Fruit fly (Drosophila melanogaster) whole organism, embryonic: Measurements from ENCODE around the gene eloF.

ENCODE experiments used
- CG10366 ChIP-seq: fragments of 200-800 bp; sonication (Bioruptor generic); IDR thresholded peaks from 2 replicates; pipeline ENCODE4 v1.3.6; 2022; ENCODE audit warnings: missing biosample characterization, missing genetic modification characterization
- CG10431 ChIP-seq: fragments of 200-800 bp; sonication (Bioruptor generic); optimal IDR thresholded peaks from 3 replicates; lab custom pipeline; 2018; ENCODE audit warnings: missing biosample characterization, mild to moderate bottlenecking, missing genetic modification characterization
- CG10543 ChIP-seq: fragments of 200-800 bp; sonication (Bioruptor generic); optimal IDR thresholded peaks from 3 replicates; lab custom pipeline; 2017; ENCODE audit warnings: missing biosample characterization, mild to moderate bottlenecking, missing genetic modification characterization, moderate library complexity
- CG10654 ChIP-seq: fragments of 200-800 bp; sonication (Bioruptor generic); optimal IDR thresholded peaks from 2 replicates; lab custom pipeline; 2016; ENCODE audit warnings: missing biosample characterization, missing genetic modification characterization
- CG11504 ChIP-seq: fragments of 200-800 bp; sonication (Bioruptor generic); optimal IDR thresholded peaks from 3 replicates; lab custom pipeline; 2019; ENCODE audit warnings: missing biosample characterization, mild to moderate bottlenecking, missing genetic modification characterization, moderate library complexity
- CG11723 ChIP-seq: fragments of 200-800 bp; sonication (Bioruptor generic); optimal IDR thresholded peaks from 2 replicates; lab custom pipeline; 2017; ENCODE audit warnings: missing biosample characterization, mild to moderate bottlenecking, missing genetic modification characterization
- CG13775 ChIP-seq: fragments of 200-800 bp; sonication (Bioruptor generic); optimal IDR thresholded peaks from 3 replicates; lab custom pipeline; 2017; ENCODE audit warnings: missing biosample characterization, mild to moderate bottlenecking, missing genetic modification characterization
- CG14014 ChIP-seq: fragments of 200-800 bp; sonication (Bioruptor generic); IDR thresholded peaks from 2 replicates; pipeline ENCODE4 v1.3.6; 2022; ENCODE audit warnings: missing biosample characterization, missing genetic modification characterization
- CG14050 ChIP-seq: fragments of 200-800 bp; sonication (Bioruptor generic); IDR thresholded peaks from 3 replicates; pipeline ENCODE4 v1.3.6; 2022; ENCODE audit warnings: missing biosample characterization, missing genetic modification characterization
- CG16813 ChIP-seq: fragments of 200-800 bp; sonication (Bioruptor generic); IDR thresholded peaks from 3 replicates; pipeline ENCODE4 v1.3.6; 2022; ENCODE audit warnings: missing biosample characterization, missing genetic modification characterization; ENCODE audit not compliant: partially characterized antibody
- CG17186 ChIP-seq: fragments of 200-800 bp; sonication (Bioruptor generic); optimal IDR thresholded peaks from 3 replicates; lab custom pipeline; 2017; ENCODE audit warnings: missing biosample characterization, missing genetic modification reagents, missing genetic modification characterization
- CG31365 ChIP-seq: fragments of 200-800 bp; sonication (Bioruptor generic); optimal IDR thresholded peaks from 2 replicates; lab custom pipeline; 2018; ENCODE audit warnings: missing biosample characterization, mild to moderate bottlenecking, missing genetic modification characterization
- CG31388 ChIP-seq: fragments of 200-800 bp; sonication (Bioruptor generic); optimal IDR thresholded peaks from 2 replicates; lab custom pipeline; 2016; ENCODE audit warnings: missing biosample characterization, missing genetic modification characterization
- CG3838 ChIP-seq: fragments of 200-800 bp; sonication (Bioruptor generic); optimal IDR thresholded peaks from 3 replicates; lab custom pipeline; 2016; ENCODE audit warnings: missing biosample characterization, missing genetic modification characterization
- CG4360 ChIP-seq: fragments of 200-800 bp; sonication (Bioruptor generic); IDR thresholded peaks from 2 replicates; pipeline ENCODE4 v1.3.6; 2022; ENCODE audit warnings: missing biosample characterization, missing genetic modification characterization
- CG4404 ChIP-seq: fragments of 200-800 bp; sonication (Bioruptor generic); IDR thresholded peaks from 2 replicates; pipeline ENCODE4 v1.3.6; 2022; ENCODE audit warnings: missing biosample characterization, missing genetic modification characterization
- CG4617 ChIP-seq: fragments of 200-800 bp; sonication (Bioruptor generic); optimal IDR thresholded peaks from 3 replicates; lab custom pipeline; 2016; ENCODE audit warnings: missing biosample characterization, missing genetic modification characterization, borderline replicate concordance
- CG7786 ChIP-seq: fragments of 200-800 bp; sonication (Bioruptor generic); optimal IDR thresholded peaks from 2 replicates; lab custom pipeline; 2016; ENCODE audit warnings: missing biosample characterization, missing genetic modification characterization
- CG7839 ChIP-seq: fragments of 200-800 bp; sonication (Bioruptor generic); optimal IDR thresholded peaks from 3 replicates; lab custom pipeline; 2018; ENCODE audit warnings: missing biosample characterization, mild to moderate bottlenecking, missing genetic modification characterization, moderate library complexity
- CG8388 ChIP-seq: fragments of 200-800 bp; sonication (Bioruptor generic); optimal IDR thresholded peaks from 2 replicates; lab custom pipeline; 2019; ENCODE audit warnings: missing biosample characterization, mild to moderate bottlenecking, missing genetic modification characterization, moderate library complexity
- CG9932 ChIP-seq: fragments of 200-800 bp; sonication (Bioruptor generic); IDR thresholded peaks from 2 replicates; pipeline ENCODE4 v1.3.6; 2022; ENCODE audit warnings: missing biosample characterization, missing genetic modification characterization
- D19A ChIP-seq: fragments of 200-800 bp; optimal IDR thresholded peaks from 3 replicates; lab custom pipeline; 2019; ENCODE audit warnings: missing biosample characterization, mild to moderate bottlenecking, missing genetic modification characterization, moderate library complexity
- Dip3 ChIP-seq: fragments of 200-800 bp; sonication (Bioruptor generic); optimal IDR thresholded peaks from 3 replicates; lab custom pipeline; 2016; ENCODE audit warnings: missing biosample characterization, missing genetic modification characterization
- Elba2 ChIP-seq: fragments of 200-800 bp; sonication (Bioruptor generic); optimal IDR thresholded peaks from 3 replicates; lab custom pipeline; 2016; ENCODE audit warnings: missing biosample characterization, missing genetic modification characterization
- Hmx ChIP-seq: fragments of 200-800 bp; sonication (Bioruptor generic); optimal IDR thresholded peaks from 2 replicates; lab custom pipeline; 2016; ENCODE audit warnings: missing biosample characterization, missing genetic modification characterization
- Hr78 ChIP-seq, 2 experiments: fragments of 200-800 bp in 1 of 2; fragments of >200 bp in 1 of 2; sonication (Bioruptor generic) in 1 of 2; optimal IDR thresholded peaks; 2 replicates each; lab custom pipeline; 2017 to 2019; ENCODE audit warnings: missing biosample characterization in 2 of 2, missing genetic modification characterization in 2 of 2, mild to moderate bottlenecking in 1 of 2, moderate library complexity in 1 of 2
- MTF-1 ChIP-seq: fragments of 200-800 bp; sonication (Bioruptor generic); optimal IDR thresholded peaks from 2 replicates; lab custom pipeline; 2018; ENCODE audit warnings: missing biosample characterization, mild to moderate bottlenecking, missing genetic modification characterization, borderline replicate concordance
- Med ChIP-seq: fragments of 200-800 bp; sonication (Bioruptor generic); peaks from one replicate; lab custom pipeline; 2016; ENCODE audit warnings: missing biosample characterization, missing genetic modification characterization, mild to moderate bottlenecking, inconsistent platforms, moderate library complexity
- Myb ChIP-seq: fragments of 200-800 bp; sonication (Bioruptor generic); optimal IDR thresholded peaks from 2 replicates; lab custom pipeline; 2016; ENCODE audit warnings: missing biosample characterization, missing genetic modification characterization
- NC2β ChIP-seq: fragments of 200-800 bp; sonication (Bioruptor generic); optimal IDR thresholded peaks from 2 replicates; lab custom pipeline; 2016; ENCODE audit warnings: missing biosample characterization, missing genetic modification characterization
- NFAT ChIP-seq: fragments of 200-800 bp; sonication (Bioruptor generic); IDR thresholded peaks from 2 replicates; pipeline ENCODE4 v1.3.6; 2022; ENCODE audit warnings: missing biosample characterization, missing genetic modification characterization
- Rfx ChIP-seq: fragments of 200-800 bp; sonication (Bioruptor generic); IDR thresholded peaks from 2 replicates; pipeline ENCODE4 v1.3.6; 2022; ENCODE audit warnings: missing biosample characterization, missing genetic modification characterization
- TFAM ChIP-seq: fragments of 200-800 bp; sonication (Bioruptor generic); optimal IDR thresholded peaks from 2 replicates; lab custom pipeline; 2017; ENCODE audit warnings: missing biosample characterization, missing genetic modification characterization, inconsistent platforms
- Tbp ChIP-seq: fragments of >200 bp; optimal IDR thresholded peaks from 2 replicates; lab custom pipeline; 2018; ENCODE audit warnings: missing biosample characterization, missing genetic modification characterization
- Trl ChIP-seq, 3 experiments: fragments of >200 bp in 2 of 3; fragments of 200-800 bp in 1 of 3; sonication (Bioruptor generic) in 1 of 3; optimal IDR thresholded peaks; 2 replicates in 1 of 3; 3 replicates in 2 of 3; lab custom pipeline; 2016 to 2017; ENCODE audit warnings: missing biosample characterization in 1 of 3, missing genetic modification characterization in 1 of 3
- bsh ChIP-seq, 2 experiments: fragments of 200-800 bp; sonication (Bioruptor generic); optimal IDR thresholded peaks; 2 replicates each; lab custom pipeline; 2017 to 2018; ENCODE audit warnings: mild to moderate bottlenecking in 2 of 2, missing biosample characterization in 2 of 2, missing genetic modification characterization in 2 of 2, moderate library complexity in 1 of 2
- cwo ChIP-seq: fragments of 200-800 bp; sonication (Bioruptor generic); optimal IDR thresholded peaks from 3 replicates; lab custom pipeline; 2017; ENCODE audit warnings: missing biosample characterization, missing genetic modification characterization, mild to moderate bottlenecking, moderate library complexity, missing genetic modification reagents
- da ChIP-seq: fragments of 200-800 bp; sonication (Bioruptor generic); optimal IDR thresholded peaks from 2 replicates; lab custom pipeline; 2016; ENCODE audit warnings: missing biosample characterization, missing genetic modification characterization
- fu2 ChIP-seq: fragments of 200-800 bp; sonication (Bioruptor generic); optimal IDR thresholded peaks from 2 replicates; lab custom pipeline; 2016; ENCODE audit warnings: missing biosample characterization, missing genetic modification characterization
- h ChIP-seq: fragments of >200 bp; optimal IDR thresholded peaks from 2 replicates; lab custom pipeline; 2017
- ind ChIP-seq: fragments of 200-800 bp; sonication (Bioruptor generic); optimal IDR thresholded peaks from 3 replicates; lab custom pipeline; 2016; ENCODE audit warnings: missing biosample characterization, missing genetic modification characterization
- lilli ChIP-seq: fragments of 200-800 bp; sonication (Bioruptor generic); optimal IDR thresholded peaks from 3 replicates; lab custom pipeline; 2016; ENCODE audit warnings: missing biosample characterization, missing genetic modification characterization
- mirr ChIP-seq: fragments of 200-800 bp; sonication (Bioruptor generic); optimal IDR thresholded peaks from 3 replicates; lab custom pipeline; 2018; ENCODE audit warnings: missing biosample characterization, mild to moderate bottlenecking, missing genetic modification characterization
- pb ChIP-seq: fragments of 200-800 bp; sonication (Bioruptor generic); optimal IDR thresholded peaks from 3 replicates; lab custom pipeline; 2016; ENCODE audit warnings: missing biosample characterization, missing genetic modification characterization
- pita ChIP-seq: fragments of 200-800 bp; sonication (Bioruptor generic); optimal IDR thresholded peaks from 2 replicates; lab custom pipeline; 2017; ENCODE audit warnings: missing biosample characterization, mild to moderate bottlenecking, missing genetic modification characterization
- slou ChIP-seq: fragments of 200-800 bp; sonication (Bioruptor generic); optimal IDR thresholded peaks from 3 replicates; lab custom pipeline; 2016; ENCODE audit warnings: missing biosample characterization, missing genetic modification characterization
- sqz ChIP-seq: fragments of 200-800 bp; sonication (Bioruptor generic); optimal IDR thresholded peaks from 3 replicates; lab custom pipeline; 2018; ENCODE audit warnings: missing biosample characterization, mild to moderate bottlenecking, missing genetic modification characterization
- tll ChIP-seq, 2 experiments: fragments of 200-800 bp in 1 of 2; fragments of >200 bp in 1 of 2; sonication (Bioruptor generic) in 1 of 2; optimal IDR thresholded peaks; 2 replicates each; lab custom pipeline; 2017 to 2019; ENCODE audit warnings: missing biosample characterization in 2 of 2, missing genetic modification characterization in 2 of 2, mild to moderate bottlenecking in 1 of 2, moderate library complexity in 1 of 2
- wek ChIP-seq: fragments of 200-800 bp; sonication (Bioruptor generic); optimal IDR thresholded peaks from 3 replicates; lab custom pipeline; 2018; ENCODE audit warnings: missing biosample characterization, mild to moderate bottlenecking, missing genetic modification characterization, moderate library complexity
- zfh1 ChIP-seq: fragments of 200-800 bp; sonication (Bioruptor generic); IDR thresholded peaks from 3 replicates; pipeline ENCODE4 v1.3.6; 2022; ENCODE audit warnings: missing biosample characterization, missing genetic modification characterization

The eloF gene

dm6 chr3R:9777941-9778360 is 36.0 kb upstream of the eloF start, which contains the start of gene RpS29 (continued):
- no peak for TF ChIP-seq CG4360 (GFP tag; lab: Robert Waterston, UW)
- TF ChIP-seq bsh (GFP tag; optimal IDR thresholded peaks at IDR 0.05; lab: Kevin White, UChicago) = peak; percentile 46 to 49
- no peak for TF ChIP-seq CG31388 (GFP tag; lab: Kevin White, UChicago)
- TF ChIP-seq CG9932 (GFP tag; lab: Robert Waterston, UW) = peak; percentile 95
- peak; percentile 79 for TF ChIP-seq slou (GFP tag; lab: Kevin White, UChicago)
- peak; percentile 77 for TF ChIP-seq CG13775 (GFP tag; lab: Kevin White, UChicago)
- peak; percentile 86 for TF ChIP-seq CG7786
- TF ChIP-seq wek (GFP tag; lab: Kevin White, UChicago) = peak; percentile 68
- peak; percentile 34 for TF ChIP-seq D19A (tag; lab: Kevin White, UChicago)
- peak; percentile 66 for TF ChIP-seq CG7839 (tag; lab: Kevin White, UChicago)
- peak; percentile 83 for TF ChIP-seq ind (GFP tag; lab: Kevin White, UChicago)
- peak; percentile 61 for TF ChIP-seq Tbp
- peak; percentile 84 for TF ChIP-seq zfh1 (GFP tag; lab: Robert Waterston, UW)
- peak; percentile 78 for TF ChIP-seq pb (GFP tag; lab: Kevin White, UChicago)
- TF ChIP-seq mirr (GFP tag; lab: Kevin White, UChicago) = peak; percentile 93
- TF ChIP-seq tll (GFP tag; optimal IDR thresholded peaks at IDR 0.05; lab: Kevin White, UChicago) = no peak
- peak; percentile 82 for TF ChIP-seq CG10654 (GFP tag; lab: Kevin White, UChicago)
- TF ChIP-seq CG16813 (GFP tag; lab: Robert Waterston, UW) = peak; percentile 93
- TF ChIP-seq NFAT (GFP tag; lab: Robert Waterston, UW) = peak; percentile 94
- TF ChIP-seq fu2 (GFP tag; lab: Kevin White, UChicago) = peak; percentile 84
- peak; percentile 52 for TF ChIP-seq CG8388 (GFP tag; lab: Kevin White, UChicago)
- peak; percentile 99 for TF ChIP-seq Med (GFP tag; lab: Kevin White, UChicago)
- TF ChIP-seq CG14050 (GFP tag; lab: Robert Waterston, UW) = peak; percentile 60
- no peak for TF ChIP-seq Hmx (GFP tag; lab: Kevin White, UChicago)
- TF ChIP-seq Rfx (GFP tag; lab: Robert Waterston, UW) = peak; percentile 95
- TF ChIP-seq CG3838 (GFP tag; lab: Kevin White, UChicago) = no peak
- TF ChIP-seq CG10543 (GFP tag; lab: Kevin White, UChicago) = peak; percentile 93
- peak; percentile 75 for TF ChIP-seq CG4617
- TF ChIP-seq NC2β = peak; percentile 96
- peak; percentile 75 for TF ChIP-seq sqz (GFP tag; lab: Kevin White, UChicago)
- no peak for TF ChIP-seq h (lab: Kevin White, UChicago)
- TF ChIP-seq CG10366 (GFP tag; lab: Robert Waterston, UW) = peak; percentile 86
- TF ChIP-seq Elba2 (GFP tag; lab: Kevin White, UChicago) = no peak
- no peak for TF ChIP-seq pita (GFP tag; lab: Kevin White, UChicago)
- peak; percentile 79 for TF ChIP-seq MTF-1 (GFP tag; lab: Kevin White, UChicago)
- TF ChIP-seq TFAM = no peak
- TF ChIP-seq da (GFP tag; lab: Kevin White, UChicago) = peak; percentile 52
- TF ChIP-seq Hr78 (GFP tag; optimal IDR thresholded peaks at IDR 0.05; lab: Kevin White, UChicago) = no peak
- peak; percentile 90 for TF ChIP-seq CG17186 (GFP tag; lab: Kevin White, UChicago)
- TF ChIP-seq CG4404 (GFP tag; lab: Robert Waterston, UW) = peak; percentile 46; the same call in 1 of the 2 replicates
- TF ChIP-seq CG31365 = peak; percentile 51
- peak; percentile 94 for TF ChIP-seq Myb (GFP tag; lab: Kevin White, UChicago)
- peak; percentile 67 for TF ChIP-seq CG11504 (tag; lab: Kevin White, UChicago)
- peak; percentile 79 for TF ChIP-seq CG14014 (GFP tag; lab: Robert Waterston, UW)
- peak; percentile 48 for TF ChIP-seq cwo (GFP tag; lab: Kevin White, UChicago)
- TF ChIP-seq CG10431 (GFP tag; lab: Kevin White, UChicago) = peak; percentile 70
- TF ChIP-seq CG11723 (GFP tag; lab: Kevin White, UChicago) = peak; percentile 68
- peak; percentile 91 for TF ChIP-seq lilli (GFP tag; lab: Kevin White, UChicago)
- peak; percentile 72 for TF ChIP-seq Dip3 (GFP tag; lab: Kevin White, UChicago)
- no peak for TF ChIP-seq Trl (optimal IDR thresholded peaks at IDR 0.05; lab: Kevin White, UChicago)
- peak; percentile 91 for TF ChIP-seq Trl (GFP tag; optimal IDR thresholded peaks at IDR 0.05; lab: Kevin White, UChicago)
